Worm (Caenorhabditis elegans) whole organism, L1 larva: Measurements from ENCODE around the gene F13H8.12.

Experiments
- C16A3.4 ChIP-seq: fragments of 150-350 bp; optimal IDR thresholded peaks from 2 replicates; lab custom pipeline; 2014; ENCODE audit warnings: missing biosample characterization, missing genetic modification characterization
- F16B12.6 ChIP-seq: fragments of 150-350 bp; optimal IDR thresholded peaks from 2 replicates; lab custom pipeline; 2014; ENCODE audit warnings: missing biosample characterization, missing genetic modification characterization
- aha-1 ChIP-seq: fragments of 150-350 bp; optimal IDR thresholded peaks from 2 replicates; lab custom pipeline; 2014; ENCODE audit warnings: missing biosample characterization, missing genetic modification characterization
- alr-1 ChIP-seq: fragments of 200-800 bp; sonication (Bioruptor generic); optimal IDR thresholded peaks from 2 replicates; lab custom pipeline; 2018; ENCODE audit warnings: borderline replicate concordance, mild to moderate bottlenecking, missing genetic modification characterization, missing compliant biosample characterization
- aly-2 ChIP-seq: fragments of 150-350 bp; optimal IDR thresholded peaks from 2 replicates; lab custom pipeline; 2014; ENCODE audit warnings: missing biosample characterization, missing genetic modification characterization
- ceh-63 ChIP-seq: fragments of 200-800 bp; sonication (Bioruptor generic); optimal IDR thresholded peaks from 2 replicates; lab custom pipeline; 2018; ENCODE audit warnings: mild to moderate bottlenecking, missing genetic modification characterization, missing compliant biosample characterization
- ceh-82 ChIP-seq, 3 experiments: fragments of 150-350 bp in 1 of 3; sonication (generic microtip) in 2 of 3; optimal IDR thresholded peaks; 2 replicates each; lab custom pipeline; 2014 to 2017; ENCODE audit warnings: missing biosample characterization in 3 of 3, missing genetic modification characterization in 3 of 3
- ceh-90 ChIP-seq: sonication (generic microtip); optimal IDR thresholded peaks from 2 replicates; lab custom pipeline; 2016; ENCODE audit warnings: missing genetic modification characterization, missing compliant biosample characterization
- dpl-1 ChIP-seq, 3 experiments: fragments of 150-350 bp in 2 of 3; sonication (generic microtip) in 1 of 3; optimal IDR thresholded peaks; 2 replicates each; lab custom pipeline; 2014 to 2017; ENCODE audit warnings: missing biosample characterization in 3 of 3, missing genetic modification characterization in 3 of 3, missing genetic modification reagents in 3 of 3
- efl-3 ChIP-seq: fragments of 200-800 bp; sonication (Bioruptor generic); optimal IDR thresholded peaks from 2 replicates; lab custom pipeline; 2018; ENCODE audit warnings: mild to moderate bottlenecking, missing genetic modification characterization, missing compliant biosample characterization
- ets-5 ChIP-seq: fragments of 200-800 bp; sonication (Bioruptor generic); IDR thresholded peaks from 2 replicates; pipeline ENCODE4 v1.3.6; 2022; ENCODE audit warnings: missing genetic modification characterization, missing compliant biosample characterization
- fkh-4 ChIP-seq: sonication (generic microtip); optimal IDR thresholded peaks from 2 replicates; lab custom pipeline; 2016; ENCODE audit warnings: missing compliant biosample characterization, missing genetic modification characterization, borderline replicate concordance
- fkh-8 ChIP-seq: sonication (generic microtip); optimal IDR thresholded peaks from 2 replicates; lab custom pipeline; 2016; ENCODE audit warnings: mild to moderate bottlenecking, missing genetic modification characterization, missing compliant biosample characterization
- fos-1 ChIP-seq: fragments of 150-350 bp; optimal IDR thresholded peaks from 2 replicates; lab custom pipeline; 2014; ENCODE audit warnings: missing biosample characterization, missing genetic modification characterization
- grh-1 ChIP-seq: fragments of 200-800 bp; sonication (Bioruptor generic); IDR thresholded peaks from 2 replicates; pipeline ENCODE4 v1.3.6; 2022; ENCODE audit warnings: missing genetic modification reagents, missing genetic modification characterization, missing compliant biosample characterization
- hlh-4 ChIP-seq: sonication (generic microtip); optimal IDR thresholded peaks from 2 replicates; lab custom pipeline; 2016; ENCODE audit warnings: mild to moderate bottlenecking, missing genetic modification characterization, missing compliant biosample characterization
- hpl-2 ChIP-seq: fragments of 150-350 bp; optimal IDR thresholded peaks from 2 replicates; lab custom pipeline; 2014; ENCODE audit warnings: missing biosample characterization, missing genetic modification reagents, missing genetic modification characterization
- irx-1 ChIP-seq: sonication (generic microtip); optimal IDR thresholded peaks from 2 replicates; lab custom pipeline; 2016; ENCODE audit warnings: missing genetic modification characterization, missing compliant biosample characterization
- isw-1 ChIP-seq: fragments of 200-800 bp; sonication (Bioruptor generic); IDR thresholded peaks from 2 replicates; pipeline ENCODE4 v1.3.6; 2022; ENCODE audit warnings: missing genetic modification characterization, missing compliant biosample characterization
- lin-13 ChIP-seq: fragments of 150-350 bp; optimal IDR thresholded peaks from 2 replicates; lab custom pipeline; 2014; ENCODE audit warnings: missing biosample characterization, missing genetic modification reagents, missing genetic modification characterization
- lir-3 ChIP-seq: sonication (generic microtip); optimal IDR thresholded peaks from 2 replicates; lab custom pipeline; 2016; ENCODE audit warnings: mild to moderate bottlenecking, missing genetic modification characterization, moderate library complexity, missing compliant biosample characterization; ENCODE audit not compliant: poor library complexity
- lsy-2 ChIP-seq, 2 experiments: fragments of 150-350 bp; optimal IDR thresholded peaks; 2 replicates each; lab custom pipeline; 2014; ENCODE audit warnings: missing biosample characterization in 2 of 2, missing genetic modification characterization in 2 of 2
- mdl-1 ChIP-seq, 2 experiments: fragments of 150-350 bp; optimal IDR thresholded peaks; 2 replicates each; lab custom pipeline; 2014 to 2017; ENCODE audit warnings: missing biosample characterization in 2 of 2, missing genetic modification characterization in 2 of 2, inconsistent platforms in 1 of 2
- mef-2 ChIP-seq: fragments of 150-350 bp; optimal IDR thresholded peaks from 2 replicates; lab custom pipeline; 2014; ENCODE audit warnings: missing biosample characterization, missing genetic modification characterization
- mep-1 ChIP-seq: fragments of 150-350 bp; optimal IDR thresholded peaks from 2 replicates; lab custom pipeline; 2014; ENCODE audit warnings: missing biosample characterization, missing genetic modification characterization
- nhr-237 ChIP-seq: fragments of 150-350 bp; optimal IDR thresholded peaks from 2 replicates; lab custom pipeline; 2014; ENCODE audit warnings: missing biosample characterization, missing genetic modification characterization
- nhr-47 ChIP-seq: sonication (generic microtip); optimal IDR thresholded peaks from 2 replicates; lab custom pipeline; 2016; ENCODE audit warnings: mild to moderate bottlenecking, missing genetic modification characterization, moderate library complexity, missing compliant biosample characterization
- nhr-71 ChIP-seq: sonication (generic microtip); optimal IDR thresholded peaks from 2 replicates; lab custom pipeline; 2016; ENCODE audit warnings: mild to moderate bottlenecking, missing genetic modification characterization, moderate library complexity, missing compliant biosample characterization
- nhr-85 ChIP-seq: sonication (generic microtip); peaks from one replicate; lab custom pipeline; 2016; ENCODE audit warnings: missing genetic modification characterization, inconsistent platforms, missing compliant biosample characterization
- nhr-90 ChIP-seq: sonication (generic microtip); optimal IDR thresholded peaks from 2 replicates; lab custom pipeline; 2016; ENCODE audit warnings: mild to moderate bottlenecking, missing genetic modification characterization, missing compliant biosample characterization; ENCODE audit not compliant: poor library complexity
- pag-3 ChIP-seq: sonication (generic microtip); optimal IDR thresholded peaks from 2 replicates; lab custom pipeline; 2017; ENCODE audit warnings: missing genetic modification characterization, mild to moderate bottlenecking, missing compliant biosample characterization, antibody characterized with exemption, borderline replicate concordance; ENCODE audit not compliant: insufficient read depth
- pax-3 ChIP-seq: fragments of 200-800 bp; sonication (Bioruptor generic); optimal IDR thresholded peaks from 2 replicates; lab custom pipeline; 2018; ENCODE audit warnings: mild to moderate bottlenecking, missing genetic modification characterization, moderate library complexity, missing compliant biosample characterization
- skn-1 ChIP-seq: fragments of 150-350 bp; optimal IDR thresholded peaks from 2 replicates; lab custom pipeline; 2014; ENCODE audit warnings: missing biosample characterization, missing genetic modification characterization
- snpc-4 ChIP-seq: fragments of 150-350 bp; optimal IDR thresholded peaks from 2 replicates; lab custom pipeline; 2014; ENCODE audit warnings: missing biosample characterization, missing genetic modification characterization
- sup-37 ChIP-seq: fragments of 200-800 bp; sonication (Bioruptor generic); optimal IDR thresholded peaks from 2 replicates; lab custom pipeline; 2018; ENCODE audit warnings: mild to moderate bottlenecking, missing genetic modification characterization, missing compliant biosample characterization
- swsn-7 ChIP-seq: sonication (generic microtip); optimal IDR thresholded peaks from 2 replicates; lab custom pipeline; 2016; ENCODE audit warnings: missing genetic modification characterization, missing compliant biosample characterization
- tbx-2 ChIP-seq: sonication (generic microtip); optimal IDR thresholded peaks from 2 replicates; lab custom pipeline; 2016; ENCODE audit warnings: missing genetic modification characterization, missing compliant biosample characterization
- tlp-1 ChIP-seq: fragments of 150-350 bp; optimal IDR thresholded peaks from 2 replicates; lab custom pipeline; 2014; ENCODE audit warnings: missing biosample characterization, missing genetic modification characterization
- unc-130 ChIP-seq: fragments of 150-350 bp; optimal IDR thresholded peaks from 2 replicates; lab custom pipeline; 2017; ENCODE audit warnings: missing biosample characterization, missing genetic modification characterization, inconsistent platforms
- unc-86 ChIP-seq: sonication (generic microtip); optimal IDR thresholded peaks from 2 replicates; lab custom pipeline; 2016; ENCODE audit warnings: missing genetic modification characterization, missing compliant biosample characterization
- xbp-1 ChIP-seq: sonication (generic microtip); optimal IDR thresholded peaks from 2 replicates; lab custom pipeline; 2016; ENCODE audit warnings: missing genetic modification characterization, missing compliant biosample characterization

Gene F13H8.12

DNA sequence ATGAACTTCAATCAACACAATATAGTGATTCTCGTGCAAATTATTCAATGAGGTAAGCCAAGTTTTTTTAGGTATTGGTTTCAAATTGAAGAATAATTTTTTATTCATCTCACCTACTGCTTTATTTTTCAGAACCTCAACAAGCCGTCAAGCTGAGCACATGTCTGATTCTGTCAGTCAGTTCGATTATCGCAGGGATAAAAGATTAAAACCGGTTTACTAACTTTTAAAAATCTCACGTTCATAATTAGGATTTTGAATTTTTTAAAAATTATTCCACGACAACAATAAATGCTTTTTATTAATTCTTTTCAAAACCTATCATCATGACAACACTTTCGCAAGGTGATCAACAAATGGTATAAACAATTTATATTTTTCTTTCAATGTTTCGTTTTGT, at the start of gene F13H8.12:
F13H8.12 (plus strand) TSS at position 301 of the 400 bp plus-strand sequence.
- TF ChIP-seq efl-3 (GFP tag; lab: Kevin White, UChicago) = no peak

DNA sequence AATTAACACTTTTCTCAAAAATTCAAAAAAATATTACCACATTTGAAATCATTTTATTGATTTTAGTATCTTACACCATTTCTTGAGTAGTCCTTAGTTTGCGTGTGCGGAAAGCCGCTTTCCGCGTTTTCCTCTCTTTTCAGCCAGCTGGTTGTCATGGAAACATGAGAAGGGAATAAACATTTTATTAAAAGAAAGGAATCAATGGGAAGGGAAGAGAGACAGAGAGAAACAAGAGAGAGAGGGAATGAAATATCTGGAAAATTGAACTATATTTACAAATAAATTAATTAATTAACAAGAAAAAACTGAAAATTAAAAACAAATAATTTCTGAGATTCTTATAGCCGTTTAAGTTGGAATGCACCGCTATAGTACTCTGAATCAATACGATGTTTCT, 43.0 kb upstream of the F13H8.12 start, which contains the start of gene mks-2:
mks-2 (minus strand) TSS at position 101 of the 400 bp plus-strand sequence.
- no peak for TF ChIP-seq efl-3 (GFP tag; lab: Kevin White, UChicago)
- no peak for TF ChIP-seq fkh-4 (tag; lab: Kevin White, UChicago)
- no peak for TF ChIP-seq C16A3.4 (tag; lab: Kevin White, UChicago)
- TF ChIP-seq mdl-1 (tag; optimal IDR thresholded peaks at IDR 0.05; lab: Kevin White, UChicago) = no peak
- TF ChIP-seq swsn-7 (tag; lab: Kevin White, UChicago) = no peak
- TF ChIP-seq mef-2 (tag; lab: Kevin White, UChicago) = no peak
- no peak for TF ChIP-seq ceh-82 (tag; optimal IDR thresholded peaks at IDR 0.05; lab: Kevin White, UChicago)
- TF ChIP-seq tbx-2 (tag; lab: Kevin White, UChicago) = no peak
- TF ChIP-seq snpc-4 (tag; lab: Kevin White, UChicago) = no peak
- TF ChIP-seq tlp-1 = no peak
- no peak for TF ChIP-seq aha-1 (tag; lab: Kevin White, UChicago)
- TF ChIP-seq nhr-47 = no peak
- TF ChIP-seq unc-130 (tag; lab: Kevin White, UChicago) = no peak
- no peak for TF ChIP-seq lsy-2 (tag; optimal IDR thresholded peaks at IDR 0.05; lab: Kevin White, UChicago)
- TF ChIP-seq ceh-63 (GFP tag; lab: Kevin White, UChicago) = no peak
- TF ChIP-seq fkh-8 = no peak
- no peak for TF ChIP-seq skn-1
- no peak for TF ChIP-seq alr-1
- TF ChIP-seq aly-2 (tag; lab: Kevin White, UChicago) = no peak
- no peak for TF ChIP-seq nhr-85 (tag; lab: Kevin White, UChicago)

DNA sequence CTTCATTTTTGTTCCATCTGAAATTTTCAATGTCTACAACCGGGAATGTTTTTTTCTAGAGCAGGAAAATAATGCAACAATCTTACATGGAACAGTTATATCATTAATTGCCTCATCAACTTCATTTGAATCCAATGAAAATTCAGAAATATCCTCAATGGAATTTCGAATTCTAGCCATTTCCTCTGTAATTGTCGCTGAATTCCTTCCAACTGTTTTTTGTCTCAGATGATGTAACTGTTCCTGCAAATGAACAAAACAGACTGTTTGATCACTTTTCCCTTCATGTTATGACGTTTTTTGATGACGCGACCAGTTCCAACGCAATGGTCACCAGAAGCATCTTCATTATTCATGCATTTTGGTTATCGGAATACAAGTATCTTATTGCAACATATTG, 40.9 kb upstream of the F13H8.12 start:
- TF ChIP-seq fkh-8 (no peak), F16B12.6 (tag; lab: Kevin White, UChicago) (no peak), unc-130 (tag; lab: Kevin White, UChicago) (no peak), xbp-1 (tag; lab: Kevin White, UChicago) (no peak), unc-86 (tag; lab: Kevin White, UChicago) (no peak), fos-1 (tag; lab: Kevin White, UChicago) (no peak), hlh-4 (tag; lab: Kevin White, UChicago) (no peak), nhr-237 (tag; lab: Kevin White, UChicago) (no peak), nhr-90 (tag; lab: Kevin White, UChicago) (no peak), hpl-2 (GFP tag; lab: Kevin White, UChicago) (no peak), pag-3 (tag; lab: Kevin White, UChicago) (no peak), nhr-71 (tag; lab: Kevin White, UChicago) (no peak), tbx-2 (tag; lab: Kevin White, UChicago) (no peak), snpc-4 (tag; lab: Kevin White, UChicago) (no peak), C16A3.4 (tag; lab: Kevin White, UChicago) (no peak), nhr-85 (tag; lab: Kevin White, UChicago) (no peak), grh-1 (no peak), sup-37 (GFP tag; lab: Kevin White, UChicago) (no peak)

DNA sequence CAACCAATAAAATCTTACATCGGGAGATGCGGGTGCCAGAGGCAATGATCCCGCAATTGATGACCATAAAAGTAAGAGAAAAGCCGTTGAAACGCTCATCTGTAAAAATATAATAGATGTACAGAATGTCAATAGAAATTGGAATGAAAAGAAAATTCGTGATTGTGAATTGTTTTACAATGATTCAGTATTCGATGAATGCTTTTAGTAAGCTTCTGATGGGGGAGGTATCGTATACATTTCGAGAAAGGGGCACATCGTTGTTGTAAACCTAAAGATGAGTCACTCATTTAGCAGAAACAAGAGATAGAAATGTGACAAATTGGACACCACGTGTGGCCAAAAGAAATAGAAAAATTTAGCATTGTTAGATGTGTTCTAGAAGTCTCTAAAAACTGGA, 39.8 kb upstream of the F13H8.12 start, which contains the start of gene C30B5.6:
C30B5.6 (minus strand) TSS at position 101 of the 400 bp plus-strand sequence.
- TF ChIP-seq pax-3 (tag; lab: Kevin White, UChicago) (no peak), irx-1 (tag; lab: Kevin White, UChicago) (no peak), mep-1 (tag; lab: Kevin White, UChicago) (no peak), isw-1 (GFP tag; lab: Robert Waterston, UW) (no peak), dpl-1 (GFP tag; optimal IDR thresholded peaks at IDR 0.05; lab: Kevin White, UChicago) (no peak), lir-3 (tag; lab: Kevin White, UChicago) (no peak), ceh-90 (tag; lab: Kevin White, UChicago) (no peak), lin-13 (GFP tag; lab: Kevin White, UChicago) (no peak), unc-86 (tag; lab: Kevin White, UChicago) (no peak), ets-5 (no peak)
